Worm (Caenorhabditis elegans) whole organism, L2 larva: ENCODE data around the gene vgln-1.

Source experiments
- C34F6.9 ChIP-seq: fragments of 150-350 bp; optimal IDR thresholded peaks from 2 replicates; lab custom pipeline; 2014; ENCODE audit warnings: missing biosample characterization, missing genetic modification characterization
- F13H6.1 ChIP-seq: sonication (generic microtip); optimal IDR thresholded peaks from 2 replicates; lab custom pipeline; 2016; ENCODE audit warnings: missing genetic modification characterization, missing compliant biosample characterization
- R02D3.7 ChIP-seq: fragments of 150-350 bp; optimal IDR thresholded peaks from 2 replicates; lab custom pipeline; 2014; ENCODE audit warnings: missing biosample characterization, missing genetic modification characterization
- ZK546.5 ChIP-seq: sonication (generic microtip); optimal IDR thresholded peaks from 2 replicates; lab custom pipeline; 2017; ENCODE audit warnings: missing biosample characterization, missing genetic modification characterization
- alr-1 ChIP-seq: fragments of 150-350 bp; optimal IDR thresholded peaks from 2 replicates; lab custom pipeline; 2014; ENCODE audit warnings: missing biosample characterization, missing genetic modification characterization
- ama-1 ChIP-seq: fragments of 150-350 bp; optimal IDR thresholded peaks from 2 replicates; lab custom pipeline; 2018; ENCODE audit warnings: inconsistent platforms
- blmp-1 ChIP-seq: sonication (generic microtip); optimal IDR thresholded peaks from 2 replicates; lab custom pipeline; 2017; ENCODE audit warnings: missing genetic modification characterization, mild to moderate bottlenecking, missing compliant biosample characterization, antibody characterized with exemption, moderate library complexity; ENCODE audit not compliant: insufficient read depth
- ceh-16 ChIP-seq: fragments of 150-350 bp; optimal IDR thresholded peaks from 2 replicates; lab custom pipeline; 2014; ENCODE audit warnings: missing biosample characterization, missing genetic modification characterization
- ceh-82 ChIP-seq: fragments of 150-350 bp; optimal IDR thresholded peaks from 2 replicates; lab custom pipeline; 2014; ENCODE audit warnings: missing biosample characterization, missing genetic modification characterization
- elt-3 ChIP-seq: sonication (generic microtip); optimal IDR thresholded peaks from 2 replicates; lab custom pipeline; 2017; ENCODE audit warnings: missing biosample characterization, missing genetic modification characterization
- fos-1 ChIP-seq: fragments of 150-350 bp; optimal IDR thresholded peaks from 2 replicates; lab custom pipeline; 2014; ENCODE audit warnings: missing biosample characterization, missing genetic modification characterization
- gmeb-1 ChIP-seq: fragments of 150-350 bp; optimal IDR thresholded peaks from 2 replicates; lab custom pipeline; 2014; ENCODE audit warnings: missing biosample characterization, missing genetic modification characterization
- lin-11 ChIP-seq: fragments of 150-350 bp; sonication (generic microtip); optimal IDR thresholded peaks from 2 replicates; lab custom pipeline; 2014; ENCODE audit warnings: missing biosample characterization, missing genetic modification characterization, inconsistent platforms, mixed read lengths
- lin-13 ChIP-seq: fragments of 150-350 bp; optimal IDR thresholded peaks from 2 replicates; lab custom pipeline; 2014; ENCODE audit warnings: missing biosample characterization, missing genetic modification reagents, missing genetic modification characterization
- lin-39 ChIP-seq: fragments of 150-350 bp; optimal IDR thresholded peaks from 2 replicates; lab custom pipeline; 2014; ENCODE audit warnings: missing biosample characterization, missing genetic modification reagents, missing genetic modification characterization
- mab-5 ChIP-seq: fragments of 150-350 bp; optimal IDR thresholded peaks from 2 replicates; lab custom pipeline; 2014; ENCODE audit warnings: missing biosample characterization, missing genetic modification characterization
- mbf-1 ChIP-seq: sonication (generic microtip); optimal IDR thresholded peaks from 2 replicates; lab custom pipeline; 2017; ENCODE audit warnings: missing biosample characterization, missing genetic modification characterization
- mdl-1 ChIP-seq, 2 experiments: fragments of 150-350 bp in 1 of 2; sonication (generic microtip) in 1 of 2; optimal IDR thresholded peaks; 2 replicates each; lab custom pipeline; 2017; ENCODE audit warnings: missing biosample characterization in 2 of 2, missing genetic modification characterization in 2 of 2
- nhr-10 ChIP-seq: sonication (generic microtip); optimal IDR thresholded peaks from 2 replicates; lab custom pipeline; 2017; ENCODE audit warnings: missing biosample characterization, missing genetic modification characterization
- nhr-11 ChIP-seq: fragments of 150-350 bp; optimal IDR thresholded peaks from 2 replicates; lab custom pipeline; 2014; ENCODE audit warnings: missing biosample characterization, missing genetic modification characterization
- nhr-129 ChIP-seq: fragments of 150-350 bp; optimal IDR thresholded peaks from 2 replicates; lab custom pipeline; 2014; ENCODE audit warnings: missing biosample characterization, missing genetic modification characterization
- nhr-21 ChIP-seq: fragments of 150-350 bp; optimal IDR thresholded peaks from 2 replicates; lab custom pipeline; 2014; ENCODE audit warnings: missing biosample characterization, missing genetic modification characterization
- nhr-25 ChIP-seq: fragments of 150-350 bp; sonication (generic microtip); optimal IDR thresholded peaks from 3 replicates; lab custom pipeline; 2014; ENCODE audit warnings: missing biosample characterization, missing genetic modification characterization
- nhr-6 ChIP-seq: fragments of 150-350 bp; optimal IDR thresholded peaks from 2 replicates; lab custom pipeline; 2014; ENCODE audit warnings: missing biosample characterization, missing genetic modification characterization
- nhr-77 ChIP-seq: fragments of 150-350 bp; optimal IDR thresholded peaks from 2 replicates; lab custom pipeline; 2014; ENCODE audit warnings: missing biosample characterization, missing genetic modification characterization
- skn-1 ChIP-seq: sonication (generic microtip); optimal IDR thresholded peaks from 2 replicates; lab custom pipeline; 2017; ENCODE audit warnings: missing biosample characterization, missing genetic modification characterization
- snpc-4 ChIP-seq: fragments of 150-350 bp; optimal IDR thresholded peaks from 2 replicates; lab custom pipeline; 2014; ENCODE audit warnings: missing biosample characterization, missing genetic modification characterization
- unc-39 ChIP-seq: fragments of 150-350 bp; optimal IDR thresholded peaks from 2 replicates; lab custom pipeline; 2014; ENCODE audit warnings: missing biosample characterization, missing genetic modification characterization
- unc-55 ChIP-seq: fragments of 150-350 bp; sonication (generic microtip); optimal IDR thresholded peaks from 3 replicates; lab custom pipeline; 2014; ENCODE audit warnings: missing biosample characterization, missing genetic modification reagents, missing genetic modification characterization
- unc-62 ChIP-seq: fragments of 150-350 bp; optimal IDR thresholded peaks from 2 replicates; lab custom pipeline; 2014; ENCODE audit warnings: missing biosample characterization, missing genetic modification reagents, missing genetic modification characterization
- zag-1 ChIP-seq: fragments of 150-350 bp; optimal IDR thresholded peaks from 2 replicates; lab custom pipeline; 2014; ENCODE audit warnings: missing biosample characterization, missing genetic modification characterization
- ztf-1 ChIP-seq: fragments of 200-800 bp; sonication (Bioruptor generic); conservative IDR thresholded peaks from 2 replicates; pipeline ENCODE4 v1.3.6; 2022; ENCODE audit warnings: missing genetic modification characterization, missing compliant biosample characterization
- ztf-4 ChIP-seq: fragments of 150-350 bp; optimal IDR thresholded peaks from 2 replicates; lab custom pipeline; 2014; ENCODE audit warnings: missing biosample characterization, missing genetic modification characterization

The vgln-1 gene

DNA sequence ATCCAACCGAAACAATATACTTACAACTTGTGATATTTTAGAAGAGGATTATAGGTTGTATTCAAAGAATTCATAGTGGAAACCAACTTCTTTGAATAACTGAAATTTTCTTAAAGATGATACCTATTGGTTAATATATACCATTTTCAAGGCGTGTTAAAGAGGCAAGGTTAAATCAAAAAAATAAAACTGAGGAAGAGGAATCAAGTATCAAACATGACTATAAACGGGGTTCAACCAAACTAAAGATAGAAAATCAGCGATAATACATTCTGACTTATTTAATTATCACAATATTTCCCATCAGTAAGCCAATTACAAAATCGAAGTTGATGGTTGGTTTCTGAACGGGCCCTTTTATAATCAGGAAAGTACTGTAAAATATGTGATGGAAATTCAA, 29.5 kb downstream of the vgln-1 start, which contains the start of gene chil-3:
Gene chil-3 (minus strand): TSS at position 101 of the 400 bp plus-strand sequence.
- TF ChIP-seq nhr-77 (tag; lab: Kevin White, UChicago) = no peak
- TF ChIP-seq ama-1 (lab: Kevin White, UChicago) = no peak
- TF ChIP-seq mab-5 (tag; lab: Kevin White, UChicago) = no peak
- TF ChIP-seq C34F6.9 (tag; lab: Kevin White, UChicago) = no peak
- TF ChIP-seq zag-1 (tag; lab: Kevin White, UChicago) = no peak
- TF ChIP-seq blmp-1 (tag; lab: Kevin White, UChicago) = no peak
- no peak for TF ChIP-seq nhr-25 (tag; lab: Kevin White, UChicago)
- TF ChIP-seq lin-13 (GFP tag; lab: Kevin White, UChicago) = no peak
- no peak for TF ChIP-seq ztf-1 (GFP tag; lab: Robert Waterston, UW)
- no peak for TF ChIP-seq nhr-129 (tag; lab: Kevin White, UChicago)
- TF ChIP-seq snpc-4 (tag; lab: Kevin White, UChicago) = no peak
- no peak for TF ChIP-seq alr-1 (tag; lab: Kevin White, UChicago)
- TF ChIP-seq lin-11 (tag; lab: Kevin White, UChicago) = no peak
- no peak for TF ChIP-seq nhr-6 (tag; lab: Kevin White, UChicago)
- TF ChIP-seq ceh-82 (tag; lab: Kevin White, UChicago) = no peak
- TF ChIP-seq ZK546.5 = no peak
- no peak for TF ChIP-seq F13H6.1 (tag; lab: Kevin White, UChicago)
- TF ChIP-seq ceh-16 (tag; lab: Kevin White, UChicago) = no peak
- TF ChIP-seq elt-3 (tag; lab: Kevin White, UChicago) = no peak
- TF ChIP-seq, all 48 proteins: peak for 0

DNA sequence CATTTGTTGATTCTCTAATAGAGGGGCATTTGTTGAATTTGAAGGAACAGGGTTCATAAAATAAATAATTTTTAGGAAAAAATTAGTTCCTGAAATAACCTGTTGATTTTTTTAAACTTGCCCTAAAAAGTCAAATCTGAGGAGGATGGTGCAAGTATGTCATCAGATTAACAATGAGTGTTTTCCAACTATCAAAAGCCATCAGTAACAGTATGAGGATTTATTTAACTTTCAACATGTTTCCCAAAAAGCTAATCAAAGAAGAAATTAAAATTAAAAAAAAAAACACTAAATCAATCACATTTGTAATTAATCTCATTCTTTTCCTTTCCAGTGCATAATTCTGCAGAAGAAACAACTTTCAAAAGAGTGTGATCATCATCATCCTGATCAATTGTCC, 31.3 kb downstream of the vgln-1 start, which contains the start of gene chil-5:
Gene chil-5 (minus strand): TSS at position 101 of the 400 bp plus-strand sequence.
- TF ChIP-seq nhr-25 (tag; lab: Kevin White, UChicago) = no peak
- TF ChIP-seq ztf-4 (tag; lab: Kevin White, UChicago) = no peak
- no peak for TF ChIP-seq unc-55 (GFP tag; lab: Kevin White, UChicago)
- no peak for TF ChIP-seq ama-1 (lab: Kevin White, UChicago)
- no peak for TF ChIP-seq snpc-4 (tag; lab: Kevin White, UChicago)
- TF ChIP-seq alr-1 (tag; lab: Kevin White, UChicago) = no peak
- no peak for TF ChIP-seq nhr-10 (tag; lab: Kevin White, UChicago)
- no peak for TF ChIP-seq lin-13 (GFP tag; lab: Kevin White, UChicago)
- TF ChIP-seq fos-1 (tag; lab: Kevin White, UChicago) = no peak
- no peak for TF ChIP-seq F13H6.1 (tag; lab: Kevin White, UChicago)
- no peak for TF ChIP-seq blmp-1 (tag; lab: Kevin White, UChicago)
- TF ChIP-seq C34F6.9 (tag; lab: Kevin White, UChicago) = no peak
- TF ChIP-seq zag-1 (tag; lab: Kevin White, UChicago) = no peak
- no peak for TF ChIP-seq mbf-1 (tag; lab: Kevin White, UChicago)
- no peak for TF ChIP-seq ztf-1 (GFP tag; lab: Robert Waterston, UW)
- no peak for TF ChIP-seq mdl-1 (tag; optimal IDR thresholded peaks at IDR 0.05; lab: Kevin White, UChicago)

- TF ChIP-seq ZK546.5 (no peak), R02D3.7 (tag; lab: Kevin White, UChicago) (no peak), skn-1 (tag; lab: Kevin White, UChicago) (no peak), nhr-11 (tag; lab: Kevin White, UChicago) (no peak), elt-3 (tag; lab: Kevin White, UChicago) (no peak), gmeb-1 (no peak), unc-39 (tag; lab: Kevin White, UChicago) (no peak), unc-62 (GFP tag; lab: Kevin White, UChicago) (no peak), lin-39 (tag; lab: Kevin White, UChicago) (no peak), nhr-21 (tag; lab: Kevin White, UChicago) (no peak)
- TF ChIP-seq, all 48 proteins: peak for 0
These were observed 33.1 kb downstream of the vgln-1 start, which contains the start of gene chil-6 for ce11 chrII:9857791-9858190. Gene chil-6, minus strand, starts transcription at chrII:9857891.

ce11 chrII:9855620-9856019, 35.3 kb downstream of the vgln-1 start, which contains the start of gene chil-4:
Gene chil-4, minus strand, starts transcription at chrII:9855720.
- TF ChIP-seq zag-1 (tag; lab: Kevin White, UChicago) (no peak), nhr-21 (tag; lab: Kevin White, UChicago) (no peak), ceh-82 (tag; lab: Kevin White, UChicago) (no peak), skn-1 (tag; lab: Kevin White, UChicago) (no peak), gmeb-1 (no peak), lin-39 (tag; lab: Kevin White, UChicago) (no peak), nhr-77 (tag; lab: Kevin White, UChicago) (no peak), unc-39 (tag; lab: Kevin White, UChicago) (no peak), ceh-16 (tag; lab: Kevin White, UChicago) (no peak), blmp-1 (tag; lab: Kevin White, UChicago) (no peak)
- TF ChIP-seq, all 48 proteins: peak for 0
